Worm (Caenorhabditis elegans) whole organism, L4 larva: ENCODE results near the gene pals-33.

Source experiments
- attf-4 ChIP-seq: sonication (generic microtip); optimal IDR thresholded peaks from 3 replicates; lab custom pipeline; 2017; ENCODE audit warnings: missing biosample characterization, missing genetic modification characterization
- ceh-28 ChIP-seq: fragments of 150-350 bp; optimal IDR thresholded peaks from 2 replicates; lab custom pipeline; 2014; ENCODE audit warnings: missing biosample characterization, missing genetic modification reagents, missing genetic modification characterization
- dmd-9 ChIP-seq: fragments of 200-800 bp; sonication (Bioruptor generic); IDR thresholded peaks from 2 replicates; pipeline ENCODE4 v1.3.6; 2022; ENCODE audit warnings: missing genetic modification reagents, missing genetic modification characterization, missing compliant biosample characterization
- egl-27 ChIP-seq: sonication (generic microtip); optimal IDR thresholded peaks from 3 replicates; lab custom pipeline; 2017; ENCODE audit warnings: missing biosample characterization, missing genetic modification reagents, missing genetic modification characterization
- gei-8 ChIP-seq: fragments of 200-800 bp; sonication (Bioruptor generic); optimal IDR thresholded peaks from 2 replicates; lab custom pipeline; 2018; ENCODE audit warnings: mild to moderate bottlenecking, missing genetic modification characterization, missing compliant biosample characterization
- lir-3 ChIP-seq: sonication (generic microtip); optimal IDR thresholded peaks from 2 replicates; lab custom pipeline; 2016; ENCODE audit warnings: mild to moderate bottlenecking, missing genetic modification characterization, missing compliant biosample characterization
- nhr-11 ChIP-seq: fragments of 150-350 bp; optimal IDR thresholded peaks from 2 replicates; lab custom pipeline; 2014; ENCODE audit warnings: missing biosample characterization, missing genetic modification characterization
- nhr-28 ChIP-seq: fragments of 150-350 bp; optimal IDR thresholded peaks from 2 replicates; lab custom pipeline; 2014; ENCODE audit warnings: missing biosample characterization, missing genetic modification characterization
- pha-4 ChIP-seq, 2 experiments: fragments of 150-350 bp in 1 of 2; fragments of 200-800 bp in 1 of 2; sonication (Bioruptor generic) in 1 of 2; IDR thresholded peaks in 1 of 2; optimal IDR thresholded peaks in 1 of 2; 2 replicates each; pipeline versions ENCODE4 v1.3.6 to Lab custom; 2014 to 2022; ENCODE audit warnings: missing genetic modification characterization in 2 of 2, missing genetic modification reagents in 2 of 2, missing biosample characterization in 1 of 2, missing compliant biosample characterization in 1 of 2
- snpc-4 ChIP-seq: fragments of 150-350 bp; optimal IDR thresholded peaks from 2 replicates; lab custom pipeline; 2014; ENCODE audit warnings: missing biosample characterization, missing genetic modification characterization
- unc-39 ChIP-seq: sonication (generic microtip); optimal IDR thresholded peaks from 2 replicates; lab custom pipeline; 2017; ENCODE audit warnings: missing biosample characterization, missing genetic modification characterization
- zag-1 ChIP-seq: fragments of 150-350 bp; optimal IDR thresholded peaks from 2 replicates; lab custom pipeline; 2014; ENCODE audit warnings: missing biosample characterization, missing genetic modification characterization

- TF ChIP-seq nhr-28 (tag; lab: Kevin White, UChicago) (no peak), pha-4 (GFP tag; IDR thresholded peaks at IDR 0.05; lab: Robert Waterston, UW) (no peak), pha-4 (tag; optimal IDR thresholded peaks at IDR 0.05; lab: Kevin White, UChicago) (no peak), egl-27 (tag; lab: Kevin White, UChicago) (no peak), snpc-4 (tag; lab: Kevin White, UChicago) (no peak), zag-1 (no peak), dmd-9 (no peak), gei-8 (GFP tag; lab: Kevin White, UChicago) (no peak), attf-4 (tag; lab: Kevin White, UChicago) (no peak), unc-39 (tag; lab: Kevin White, UChicago) (no peak), nhr-11 (no peak), lir-3 (tag; lab: Kevin White, UChicago) (no peak), ceh-28 (tag; lab: Kevin White, UChicago) (no peak)
These were observed 33.7 kb downstream of the pals-33 start for ce11 chrV:3706893-3707292.
